Fruit fly (Drosophila melanogaster): Measurements from ENCODE around the gene Elys.

Elys gene

dm6 chrX:19683040-19683875 lies 31.2 kb downstream of the Elys start, which contains the start of the genes dome and Ubqn:
Gene dome, minus strand, starts transcription at chrX:19683518.
Gene Ubqn, plus strand, starts transcription at chrX:19683808.
- TF ChIP-seq CG11696 (GFP tag; IDR thresholded peaks at IDR 0.05) (no peak), ewg (GFP tag; optimal IDR thresholded peaks at IDR 0.05) (peak; percentile 27), hb (GFP tag; IDR thresholded peaks at IDR 0.05; ENCODE audit: partially characterized antibody) (peak; percentile 93), CG9876 (GFP tag; optimal IDR thresholded peaks at IDR 0.05) (no peak), Hr3 (GFP tag; optimal IDR thresholded peaks at IDR 0.05) (no peak), Dip2 (GFP tag; IDR thresholded peaks at IDR 0.05) (no peak), CG9727 (GFP tag; optimal IDR thresholded peaks at IDR 0.05) (peak; percentile 22), shn (GFP tag; optimal IDR thresholded peaks at IDR 0.05) (no peak), E2f1 (GFP tag; IDR thresholded peaks at IDR 0.05) (no peak), CG11560 (tag; IDR thresholded peaks at IDR 0.05) (no peak), ssp (GFP tag; IDR thresholded peaks at IDR 0.05) (no peak; the same call in 1 of the 2 replicates), CG11456 (GFP tag; IDR thresholded peaks at IDR 0.05) (no peak), HLH3B (GFP tag; IDR thresholded peaks at IDR 0.05) (no peak), Jarid2 (GFP tag; optimal IDR thresholded peaks at IDR 0.05) (no peak), CG18262 (tag; optimal IDR thresholded peaks at IDR 0.05) (peak; percentile 14), CG13296 (GFP tag; optimal IDR thresholded peaks at IDR 0.05) (peak; percentile 23), pnt (GFP tag; optimal IDR thresholded peaks at IDR 0.05) (no peak), CG1233 (GFP tag; optimal IDR thresholded peaks at IDR 0.05) (no peak), CG16863 (GFP tag; optimal IDR thresholded peaks at IDR 0.05) (peak; percentile 46), croc (GFP tag; conservative IDR thresholded peaks at IDR 0.05) (no peak), CG7786 (GFP tag; optimal IDR thresholded peaks at IDR 0.05) (no peak), Taf1 (GFP tag; IDR thresholded peaks at IDR 0.05) (no peak), E2f2 (GFP tag; IDR thresholded peaks at IDR 0.05) (peak; percentile 39), CG2678 (tag; optimal IDR thresholded peaks at IDR 0.05) (no peak), gsb-n (tag; optimal IDR thresholded peaks at IDR 0.05) (no peak), CG10321 (GFP tag; IDR thresholded peaks at IDR 0.05) (no peak), dati (GFP tag; IDR thresholded peaks at IDR 0.05) (no peak), run (tag; optimal IDR thresholded peaks at IDR 0.05) (no peak), tap (tag; optimal IDR thresholded peaks at IDR 0.05) (no peak), CG6689 (GFP tag; IDR thresholded peaks at IDR 0.05) (no peak), gsb (GFP tag; IDR thresholded peaks at IDR 0.05) (no peak), CG8290 (GFP tag; optimal IDR thresholded peaks at IDR 0.05) (peak; percentile 53), CG8290 (tag; optimal IDR thresholded peaks at IDR 0.05) (peak in 1 of 2 experiments; percentile 64), Rx (GFP tag; IDR thresholded peaks at IDR 0.05) (no peak), h (optimal IDR thresholded peaks at IDR 0.05) (no peak), CG17568 (GFP tag; optimal IDR thresholded peaks at IDR 0.05) (no peak), CG4360 (GFP tag; IDR thresholded peaks at IDR 0.05) (no peak), CG8359 (GFP tag; optimal IDR thresholded peaks at IDR 0.05; ENCODE audit: borderline replicate concordance) (no peak), CG3281 (GFP tag; optimal IDR thresholded peaks at IDR 0.05) (no peak), ap (GFP tag; IDR thresholded peaks at IDR 0.05) (no peak), chif (GFP tag; optimal IDR thresholded peaks at IDR 0.05) (no peak), nau (GFP tag; optimal IDR thresholded peaks at IDR 0.05) (no peak), her (GFP tag; optimal IDR thresholded peaks at IDR 0.05) (no peak), Ets97D (GFP tag; optimal IDR thresholded peaks at IDR 0.05) (peak; percentile 68), Opbp (GFP tag; IDR thresholded peaks at IDR 0.05; ENCODE audit: partially characterized antibody) (peak; percentile 79; the same call in 2 of the 3 replicates), Sry-β (GFP tag; optimal IDR thresholded peaks at IDR 0.05) (peak; percentile 58), Dad (GFP tag; optimal IDR thresholded peaks at IDR 0.05) (no peak), B-H2 (GFP tag; optimal IDR thresholded peaks at IDR 0.05) (no peak), lab (GFP tag; optimal IDR thresholded peaks at IDR 0.05) (no peak), CHES-1-like (GFP tag; optimal IDR thresholded peaks at IDR 0.05) (peak; percentile 56), CG12659 (GFP tag; optimal IDR thresholded peaks at IDR 0.05) (peak; percentile 79)

All from whole organism, embryonic.